Worm (Caenorhabditis elegans): ENCODE data around the gene btb-8.

DNA sequence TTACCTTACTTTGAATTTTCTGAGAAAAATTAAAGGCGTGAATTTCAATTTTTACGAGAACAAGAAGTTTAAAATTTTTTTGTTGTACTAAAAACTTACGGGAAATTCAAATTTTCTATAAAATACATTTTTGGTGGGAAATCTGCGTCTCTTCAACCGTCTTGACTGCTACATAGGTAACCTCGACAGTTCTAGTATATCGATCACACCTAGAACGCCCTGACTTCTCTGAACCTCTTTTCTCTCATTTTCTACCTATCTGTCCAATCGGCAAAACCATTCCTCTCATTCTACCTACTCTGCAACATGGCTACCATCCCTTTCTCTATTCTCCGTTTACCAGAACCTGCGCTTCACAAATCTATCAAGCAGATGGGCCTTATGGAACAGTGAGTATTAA, 38.8 kb upstream of the btb-8 start, which contains the start of gene fbxb-25:
- TF ChIP-seq zip-8 (tag; optimal IDR thresholded peaks at IDR 0.05) (no peak), unc-62 (GFP tag; optimal IDR thresholded peaks at IDR 0.05) (no peak), lin-13 (tag; optimal IDR thresholded peaks at IDR 0.05) (no peak), nhr-28 (tag; optimal IDR thresholded peaks at IDR 0.05) (no peak), ceh-83 (GFP tag; optimal IDR thresholded peaks at IDR 0.05) (no peak), pha-4 (tag; optimal IDR thresholded peaks at IDR 0.05) (no peak), elt-3 (tag; optimal IDR thresholded peaks at IDR 0.05) (no peak), nhr-237 (tag; optimal IDR thresholded peaks at IDR 0.05) (no peak), snpc-4 (tag; optimal IDR thresholded peaks at IDR 0.05) (no peak), nhr-12 (tag; optimal IDR thresholded peaks at IDR 0.05) (no peak), drap-1 (GFP tag; optimal IDR thresholded peaks at IDR 0.05) (no peak), ces-1 (GFP tag; optimal IDR thresholded peaks at IDR 0.05) (no peak), mab-5 (tag; optimal IDR thresholded peaks at IDR 0.05) (no peak), nhr-76 (tag; optimal IDR thresholded peaks at IDR 0.05) (no peak)
